Worm (Caenorhabditis elegans) whole organism, late embryonic: Measurements from ENCODE around the gene C54C6.4.

Source experiments
- C08G9.2 ChIP-seq: sonication (generic microtip); optimal IDR thresholded peaks from 2 replicates; lab custom pipeline; 2016; ENCODE audit warnings: mild to moderate bottlenecking, missing genetic modification characterization, moderate library complexity, missing compliant biosample characterization
- C38D4.7 ChIP-seq: fragments of 200-800 bp; sonication (Bioruptor generic); optimal IDR thresholded peaks from 2 replicates; lab custom pipeline; 2018; ENCODE audit warnings: mild to moderate bottlenecking, missing genetic modification characterization, moderate library complexity, missing compliant biosample characterization
- F13H6.1 ChIP-seq: sonication (generic microtip); optimal IDR thresholded peaks from 2 replicates; lab custom pipeline; 2016; ENCODE audit warnings: missing genetic modification characterization, missing compliant biosample characterization
- K02D7.2 ChIP-seq: sonication (generic microtip); optimal IDR thresholded peaks from 2 replicates; lab custom pipeline; 2017; ENCODE audit warnings: mild to moderate bottlenecking, missing genetic modification characterization, missing compliant biosample characterization
- K09A11.1 ChIP-seq: sonication (generic microtip); optimal IDR thresholded peaks from 2 replicates; lab custom pipeline; 2017; ENCODE audit warnings: antibody characterized with exemption, mild to moderate bottlenecking, missing genetic modification characterization, missing compliant biosample characterization; ENCODE audit not compliant: insufficient read depth
- ahr-1 ChIP-seq: sonication (generic microtip); optimal IDR thresholded peaks from 2 replicates; lab custom pipeline; 2016; ENCODE audit warnings: missing genetic modification characterization, missing compliant biosample characterization
- ama-1 ChIP-seq: fragments of 150-350 bp; optimal IDR thresholded peaks from 2 replicates; lab custom pipeline; 2014
- ceh-18 ChIP-seq: sonication (generic microtip); optimal IDR thresholded peaks from 2 replicates; lab custom pipeline; 2016; ENCODE audit warnings: missing genetic modification characterization, missing compliant biosample characterization
- ceh-19 ChIP-seq: fragments of 200-800 bp; sonication (Bioruptor generic); optimal IDR thresholded peaks from 2 replicates; lab custom pipeline; 2018; ENCODE audit warnings: mild to moderate bottlenecking, missing genetic modification characterization, missing compliant biosample characterization
- ceh-22 ChIP-seq: sonication (generic microtip); optimal IDR thresholded peaks from 2 replicates; lab custom pipeline; 2017; ENCODE audit warnings: missing biosample characterization, missing genetic modification characterization
- ceh-30 ChIP-seq: fragments of 150-350 bp; optimal IDR thresholded peaks from 2 replicates; lab custom pipeline; 2014; ENCODE audit warnings: missing biosample characterization, missing genetic modification characterization
- ceh-31 ChIP-seq: sonication (generic microtip); optimal IDR thresholded peaks from 2 replicates; lab custom pipeline; 2016; ENCODE audit warnings: missing genetic modification characterization, missing compliant biosample characterization
- ceh-34 ChIP-seq: sonication (generic microtip); optimal IDR thresholded peaks from 2 replicates; lab custom pipeline; 2016; ENCODE audit warnings: mild to moderate bottlenecking, missing genetic modification characterization, missing compliant biosample characterization
- ceh-45 ChIP-seq: fragments of 200-800 bp; sonication (Bioruptor generic); IDR thresholded peaks from 2 replicates; pipeline ENCODE4 v1.3.6; 2022; ENCODE audit warnings: missing genetic modification reagents, missing genetic modification characterization, missing compliant biosample characterization
- ceh-48 ChIP-seq: sonication (generic microtip); optimal IDR thresholded peaks from 2 replicates; lab custom pipeline; 2016; ENCODE audit warnings: missing genetic modification characterization, inconsistent platforms, missing compliant biosample characterization
- ceh-9 ChIP-seq: sonication (generic microtip); optimal IDR thresholded peaks from 2 replicates; lab custom pipeline; 2016; ENCODE audit warnings: mild to moderate bottlenecking, missing genetic modification characterization, inconsistent platforms, missing compliant biosample characterization
- che-1 ChIP-seq: sonication (generic microtip); optimal IDR thresholded peaks from 2 replicates; lab custom pipeline; 2016; ENCODE audit warnings: mild to moderate bottlenecking, missing genetic modification characterization, missing compliant biosample characterization
- dmd-4 ChIP-seq: sonication (generic microtip); optimal IDR thresholded peaks from 2 replicates; lab custom pipeline; 2016; ENCODE audit warnings: borderline replicate concordance, missing genetic modification characterization, missing compliant biosample characterization
- elt-4 ChIP-seq: sonication (generic microtip); optimal IDR thresholded peaks from 2 replicates; lab custom pipeline; 2016; ENCODE audit warnings: missing genetic modification characterization, missing compliant biosample characterization
- fax-1 ChIP-seq: sonication (generic microtip); optimal IDR thresholded peaks from 2 replicates; lab custom pipeline; 2016; ENCODE audit warnings: missing genotype, missing genetic modification characterization, missing compliant biosample characterization
- fkh-10 ChIP-seq: fragments of 150-350 bp; optimal IDR thresholded peaks from 2 replicates; lab custom pipeline; 2014; ENCODE audit warnings: missing biosample characterization, missing genetic modification reagents, missing genetic modification characterization
- fkh-6 ChIP-seq: sonication (generic microtip); optimal IDR thresholded peaks from 2 replicates; lab custom pipeline; 2016; ENCODE audit warnings: missing genetic modification characterization, missing compliant biosample characterization
- gmeb-2 ChIP-seq: sonication (generic microtip); optimal IDR thresholded peaks from 2 replicates; lab custom pipeline; 2016; ENCODE audit warnings: missing genetic modification characterization, inconsistent platforms, missing compliant biosample characterization
- hlh-8 ChIP-seq: sonication (generic microtip); optimal IDR thresholded peaks from 2 replicates; lab custom pipeline; 2016; ENCODE audit warnings: missing genotype, missing genetic modification characterization, missing compliant biosample characterization
- mec-3 ChIP-seq: sonication (generic microtip); optimal IDR thresholded peaks from 2 replicates; lab custom pipeline; 2016; ENCODE audit warnings: borderline replicate concordance, missing genetic modification characterization, missing compliant biosample characterization
- nfya-1 ChIP-seq: sonication (generic microtip); optimal IDR thresholded peaks from 2 replicates; lab custom pipeline; 2017; ENCODE audit warnings: missing genetic modification characterization, mild to moderate bottlenecking, missing compliant biosample characterization, antibody characterized with exemption, moderate library complexity
- nhr-11 ChIP-seq: fragments of 150-350 bp; optimal IDR thresholded peaks from 2 replicates; lab custom pipeline; 2014; ENCODE audit warnings: missing biosample characterization, missing genetic modification characterization
- pat-9 ChIP-seq: fragments of 200-800 bp; sonication (Bioruptor generic); optimal IDR thresholded peaks from 2 replicates; lab custom pipeline; 2018; ENCODE audit warnings: mild to moderate bottlenecking, missing genetic modification characterization, moderate library complexity, missing compliant biosample characterization
- pha-2 ChIP-seq: sonication (generic microtip); optimal IDR thresholded peaks from 2 replicates; lab custom pipeline; 2017; ENCODE audit warnings: mild to moderate bottlenecking, missing genetic modification characterization, missing compliant biosample characterization
- pha-4 ChIP-seq: fragments of 150-350 bp; optimal IDR thresholded peaks from 2 replicates; lab custom pipeline; 2018; ENCODE audit warnings: missing biosample characterization, missing genetic modification reagents, missing genetic modification characterization
- pqm-1 ChIP-seq: sonication (generic microtip); optimal IDR thresholded peaks from 2 replicates; lab custom pipeline; 2016; ENCODE audit warnings: missing genetic modification characterization, missing compliant biosample characterization
- pros-1 ChIP-seq: fragments of 150-350 bp; optimal IDR thresholded peaks from 2 replicates; lab custom pipeline; 2014; ENCODE audit warnings: missing biosample characterization, missing genetic modification reagents, missing genetic modification characterization
- rnt-1 ChIP-seq: sonication (generic microtip); optimal IDR thresholded peaks from 2 replicates; lab custom pipeline; 2016; ENCODE audit warnings: missing genetic modification characterization, missing compliant biosample characterization
- sdc-2 ChIP-seq: sonication (generic microtip); optimal IDR thresholded peaks from 2 replicates; lab custom pipeline; 2016; ENCODE audit warnings: missing genotype, missing genetic modification characterization, missing compliant biosample characterization
- sox-2 ChIP-seq: fragments of 200-800 bp; sonication (Bioruptor generic); IDR thresholded peaks from 2 replicates; pipeline ENCODE4 v1.3.6; 2022; ENCODE audit warnings: missing genetic modification reagents, missing genetic modification characterization, missing compliant biosample characterization
- tbx-2 ChIP-seq: sonication (generic microtip); optimal IDR thresholded peaks from 2 replicates; lab custom pipeline; 2016; ENCODE audit warnings: missing genetic modification characterization, missing compliant biosample characterization
- ttx-3 ChIP-seq: sonication (generic microtip); optimal IDR thresholded peaks from 2 replicates; lab custom pipeline; 2016; ENCODE audit warnings: missing genetic modification reagents, missing genetic modification characterization, missing compliant biosample characterization
- unc-42 ChIP-seq: sonication (generic microtip); optimal IDR thresholded peaks from 2 replicates; lab custom pipeline; 2016; ENCODE audit warnings: missing genotype, missing genetic modification characterization, missing compliant biosample characterization
- zip-5 ChIP-seq: sonication (generic microtip); optimal IDR thresholded peaks from 2 replicates; lab custom pipeline; 2016; ENCODE audit warnings: missing genetic modification characterization, missing compliant biosample characterization
- ztf-16 ChIP-seq: sonication (generic microtip); optimal IDR thresholded peaks from 2 replicates; lab custom pipeline; 2017; ENCODE audit warnings: missing genetic modification characterization, missing compliant biosample characterization

The C54C6.4 gene

DNA sequence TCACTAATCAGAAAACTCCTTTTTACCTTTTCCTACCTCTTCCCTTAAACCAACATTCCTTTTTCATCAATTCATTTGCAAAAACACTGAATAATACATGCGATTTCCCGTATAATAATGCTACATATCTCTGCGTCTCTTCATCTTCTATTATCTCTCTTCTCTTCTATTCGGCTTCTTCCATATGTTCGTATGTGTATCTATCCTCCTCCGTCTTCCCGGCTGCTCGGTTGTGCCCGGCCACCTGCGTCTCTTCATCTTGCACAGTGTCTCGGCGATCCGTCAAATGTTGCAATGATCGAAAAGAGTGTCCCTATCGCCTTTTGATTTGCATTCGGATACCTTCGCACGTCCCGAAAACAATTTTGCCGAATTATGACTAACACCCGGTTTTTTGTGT lies 29.9 kb downstream of the C54C6.4 start:
- TF ChIP-seq elt-4 = no peak
- no peak for TF ChIP-seq ceh-45 (GFP tag; lab: Robert Waterston, UW)
- TF ChIP-seq ahr-1 = no peak
- no peak for TF ChIP-seq ceh-30 (tag; lab: Kevin White, UChicago)
- peak; percentile 74 for TF ChIP-seq hlh-8 (tag; lab: Kevin White, UChicago)
- no peak for TF ChIP-seq dmd-4 (tag; lab: Kevin White, UChicago)
- peak; percentile 1 for TF ChIP-seq ceh-31 (tag; lab: Kevin White, UChicago)
- TF ChIP-seq K09A11.1 (tag; lab: Kevin White, UChicago) = no peak
- peak; percentile 8 for TF ChIP-seq pha-2 (tag; lab: Kevin White, UChicago)
- TF ChIP-seq gmeb-2 (tag; lab: Kevin White, UChicago) = no peak
- TF ChIP-seq C08G9.2 (tag; lab: Kevin White, UChicago) = no peak
- TF ChIP-seq sdc-2 (tag; lab: Kevin White, UChicago) = no peak
- peak; percentile 6 for TF ChIP-seq nfya-1 (tag; lab: Kevin White, UChicago)
- no peak for TF ChIP-seq nhr-11
- no peak for TF ChIP-seq pqm-1 (tag; lab: Kevin White, UChicago)
- TF ChIP-seq mec-3 (tag; lab: Kevin White, UChicago) = no peak
- no peak for TF ChIP-seq ceh-9
- TF ChIP-seq ztf-16 (tag; lab: Kevin White, UChicago) = no peak
- no peak for TF ChIP-seq ttx-3 (tag; lab: Kevin White, UChicago)
- peak; percentile 3 for TF ChIP-seq ceh-18 (tag; lab: Kevin White, UChicago)
- TF ChIP-seq pros-1 = no peak
- TF ChIP-seq rnt-1 = no peak
- TF ChIP-seq fax-1 (tag; lab: Kevin White, UChicago) = no peak
- TF ChIP-seq tbx-2 (tag; lab: Kevin White, UChicago) = no peak
- no peak for TF ChIP-seq che-1
- TF ChIP-seq ceh-34 (tag; lab: Kevin White, UChicago) = peak; percentile 64
- no peak for TF ChIP-seq fkh-10
- no peak for TF ChIP-seq pha-4 (tag; lab: Kevin White, UChicago)
- TF ChIP-seq ceh-19 (GFP tag; lab: Kevin White, UChicago) = no peak
- no peak for TF ChIP-seq zip-5 (tag; lab: Kevin White, UChicago)
- TF ChIP-seq ceh-22 (tag; lab: Kevin White, UChicago) = no peak
- TF ChIP-seq fkh-6 (tag; lab: Kevin White, UChicago) = no peak
- no peak for TF ChIP-seq sox-2 (GFP tag; lab: Robert Waterston, UW)
- TF ChIP-seq K02D7.2 = no peak
- no peak for TF ChIP-seq F13H6.1 (tag; lab: Kevin White, UChicago)
- TF ChIP-seq pat-9 (tag; lab: Kevin White, UChicago) = no peak

DNA sequence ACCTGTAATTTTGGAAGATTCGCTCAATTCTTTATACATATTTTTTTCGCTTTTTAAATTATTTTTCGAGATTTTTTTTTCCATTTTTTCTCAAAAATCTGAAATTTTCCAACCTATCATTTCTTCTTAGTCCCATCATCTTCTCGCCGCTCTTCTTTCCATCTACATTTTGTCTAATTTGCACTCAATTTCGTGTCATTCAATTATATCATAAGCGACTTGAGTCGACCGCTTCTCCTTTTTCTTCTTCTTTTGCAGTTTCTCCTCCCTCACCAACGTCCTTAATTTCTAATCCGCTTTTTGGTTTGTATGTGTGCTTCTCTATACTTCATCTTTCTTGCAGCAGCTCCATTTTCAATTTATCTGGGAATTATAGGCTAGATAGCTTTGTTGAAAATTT lies 34.7 kb downstream of the C54C6.4 start:
- no peak for TF ChIP-seq ceh-48 (tag; lab: Kevin White, UChicago)
- peak; percentile 73 for TF ChIP-seq unc-42
- TF ChIP-seq C38D4.7 (GFP tag; lab: Kevin White, UChicago) = no peak
- TF ChIP-seq ama-1 (lab: Kevin White, UChicago) = no peak

DNA sequence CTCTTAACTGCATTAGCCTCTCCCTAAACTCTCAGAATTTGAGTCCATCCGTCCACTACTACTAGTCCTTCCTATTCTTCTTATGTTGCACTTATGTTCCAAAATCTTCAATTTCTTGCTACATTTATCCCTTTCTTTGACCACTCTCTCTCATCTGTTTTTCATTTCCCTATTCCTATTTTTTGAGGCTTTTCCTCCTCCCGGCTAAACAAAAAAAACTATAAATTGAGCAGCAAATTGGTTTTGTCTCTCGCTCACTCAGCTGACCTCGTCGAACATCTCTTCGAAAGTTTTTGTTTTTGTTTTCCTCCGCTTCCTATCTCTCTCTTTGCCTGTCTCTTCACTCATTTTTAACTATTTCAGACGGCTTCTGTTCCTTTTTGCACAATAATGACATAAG lies 36.9 kb downstream of the C54C6.4 start, which contains the start of gene ptp-1:
Gene ptp-1 (plus strand): TSS at position 358 of the 400 bp plus-strand sequence.
- peak; percentile 30 for TF ChIP-seq unc-42
- TF ChIP-seq K02D7.2 = no peak
- TF ChIP-seq, all 69 proteins: peak for 1
